Worm (Caenorhabditis elegans): ENCODE data around the gene acs-19.

Gene acs-19

DNA sequence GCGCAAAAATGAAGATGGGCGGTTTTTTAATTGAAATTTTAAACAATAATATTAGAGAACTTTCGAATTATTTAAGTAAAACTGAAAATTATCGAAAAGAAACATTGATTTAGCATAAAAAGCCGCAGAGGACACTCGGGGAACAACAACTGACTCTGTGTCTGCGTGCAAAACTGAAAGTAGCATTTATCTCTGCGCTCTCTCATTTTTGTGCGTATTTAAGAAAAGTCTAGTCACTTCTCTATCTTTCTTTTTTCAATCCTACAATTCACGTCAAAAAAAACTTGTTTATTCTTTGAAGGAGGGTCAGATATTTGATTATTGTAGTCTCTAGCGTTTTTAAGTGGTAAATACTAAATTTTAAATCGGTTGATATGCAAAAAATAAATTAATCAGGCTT is 43.9 kb downstream of the acs-19 start (continued):
- TF ChIP-seq lin-40 (tag; optimal IDR thresholded peaks at IDR 0.05) (peak; percentile 32), hlh-12 (tag; optimal IDR thresholded peaks at IDR 0.05) (no peak), atf-7 (tag; optimal IDR thresholded peaks at IDR 0.05) (no peak), sdz-38 (tag; optimal IDR thresholded peaks at IDR 0.05) (no peak), Y53G8AR.9 (GFP tag; conservative IDR thresholded peaks at IDR 0.05) (0 out of 2 replicates have a peak, but pooled peaks have one; percentile 58), dpl-1 (GFP tag; optimal IDR thresholded peaks at IDR 0.05) (no peak), F57C9.4 (tag; optimal IDR thresholded peaks at IDR 0.05) (no peak), somi-1 (GFP tag; optimal IDR thresholded peaks at IDR 0.05) (peak; percentile 7), F23B12.7 (tag; optimal IDR thresholded peaks at IDR 0.05; ENCODE audit: insufficient read depth) (no peak), madf-10 (tag; optimal IDR thresholded peaks at IDR 0.05) (no peak), hmg-1.2 (GFP tag; IDR thresholded peaks at IDR 0.05) (peak; percentile 54; the same call in 1 of the 2 replicates), F33H1.4 (GFP tag; IDR thresholded peaks at IDR 0.05) (no peak), lsy-27 (tag; optimal IDR thresholded peaks at IDR 0.05; ENCODE audit: borderline replicate concordance, insufficient read depth) (no peak), zfh-2 (GFP tag; conservative IDR thresholded peaks at IDR 0.05) (no peak), ztf-25 (GFP tag; IDR thresholded peaks at IDR 0.05) (no peak), him-1 (tag; optimal IDR thresholded peaks at IDR 0.05) (no peak), madf-8 (GFP tag; conservative IDR thresholded peaks at IDR 0.05) (no peak), bed-1 (GFP tag; IDR thresholded peaks at IDR 0.05) (no peak), cebp-1 (GFP tag; IDR thresholded peaks at IDR 0.05) (no peak), cebp-1 (tag; optimal IDR thresholded peaks at IDR 0.05) (peak; percentile 36), tbp1 (GFP tag; optimal IDR thresholded peaks at IDR 0.05) (no peak), ceh-91 (GFP tag; IDR thresholded peaks at IDR 0.05) (no peak), ccch-3 (GFP tag; optimal IDR thresholded peaks at IDR 0.05) (no peak), ceh-79 (tag; optimal IDR thresholded peaks at IDR 0.05) (no peak), pha-4 (tag; optimal IDR thresholded peaks at IDR 0.05) (no peak), F52B5.7 (tag; optimal IDR thresholded peaks at IDR 0.05) (no peak), B0336.3 (GFP tag; IDR thresholded peaks at IDR 0.05) (no peak), hmg-20 (GFP tag; IDR thresholded peaks at IDR 0.05) (no peak), tlf-1 (GFP tag; optimal IDR thresholded peaks at IDR 0.05) (no peak), die-1 (tag; optimal IDR thresholded peaks at IDR 0.05) (no peak), T07F8.4 (tag; optimal IDR thresholded peaks at IDR 0.05) (no peak)

DNA sequence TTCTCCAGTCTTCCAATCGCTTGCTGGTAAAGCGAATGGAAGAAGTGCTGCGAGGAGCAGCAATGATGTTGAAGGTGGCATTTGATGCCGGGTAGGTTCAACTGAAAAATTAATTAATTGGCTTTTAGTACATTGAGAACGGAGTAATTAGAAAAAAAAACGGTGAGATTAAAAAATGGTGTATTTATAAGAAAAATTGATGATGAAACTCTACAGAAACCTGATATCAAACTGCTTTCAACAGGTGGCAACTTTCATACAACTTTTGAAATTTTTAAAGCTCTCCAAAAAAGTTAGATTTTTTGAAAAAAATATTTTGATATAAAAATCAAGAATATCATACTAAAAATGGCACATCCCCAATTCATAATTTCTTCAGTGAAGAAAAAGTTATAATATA is 49.8 kb downstream of the acs-19 start, which contains the start of gene pat-3:
Gene pat-3, minus strand, starts transcription at position 101 of the 400 bp plus-strand sequence.
- TF ChIP-seq lin-26 (GFP tag; IDR thresholded peaks at IDR 0.05): no peak
- no peak for TF ChIP-seq C06A6.2 (GFP tag; conservative IDR thresholded peaks at IDR 0.05)
- no peak for TF ChIP-seq athp-1 (tag; optimal IDR thresholded peaks at IDR 0.05)
- no peak for TF ChIP-seq F39B2.1 (GFP tag; IDR thresholded peaks at IDR 0.05)
- no peak for TF ChIP-seq ztf-22 (GFP tag; optimal IDR thresholded peaks at IDR 0.05)
- no peak for TF ChIP-seq madf-10 (tag; optimal IDR thresholded peaks at IDR 0.05)
- no peak for TF ChIP-seq snpc-3.4 (tag; optimal IDR thresholded peaks at IDR 0.05)
- TF ChIP-seq lin-35 (GFP tag; optimal IDR thresholded peaks at IDR 0.05): no peak
- TF ChIP-seq xnd-1 (tag; optimal IDR thresholded peaks at IDR 0.05): no peak
- TF ChIP-seq sdz-38 (tag; optimal IDR thresholded peaks at IDR 0.05): no peak
- no peak for TF ChIP-seq ztf-26 (tag; optimal IDR thresholded peaks at IDR 0.05)
